Fruit fly (Drosophila melanogaster) whole organism, embryonic: ENCODE data around the gene GCS2alpha.

ENCODE experiments used
- Ada2b ChIP-seq: fragments of 200-800 bp; sonication (Bioruptor generic); IDR thresholded peaks from 2 replicates; pipeline ENCODE4 v1.3.6; 2022; ENCODE audit warnings: missing biosample characterization, missing genetic modification characterization
- BEAF-32 ChIP-seq: fragments of 200-800 bp; sonication (Bioruptor generic); optimal IDR thresholded peaks from 3 replicates; lab custom pipeline; 2017; ENCODE audit warnings: missing biosample characterization, missing genetic modification characterization, mild to moderate bottlenecking, moderate library complexity, missing genetic modification reagents
- CG1024 ChIP-seq: fragments of 200-800 bp; sonication (Bioruptor generic); IDR thresholded peaks from 2 replicates; pipeline ENCODE4 v1.3.6; 2022; ENCODE audit warnings: missing biosample characterization, missing genetic modification characterization
- CG12299 ChIP-seq: fragments of 200-800 bp; sonication (Bioruptor generic); optimal IDR thresholded peaks from 2 replicates; lab custom pipeline; 2018; ENCODE audit warnings: missing biosample characterization, mild to moderate bottlenecking, missing genetic modification characterization
- CG12391 ChIP-seq: fragments of 200-800 bp; sonication (Bioruptor generic); optimal IDR thresholded peaks from 3 replicates; lab custom pipeline; 2018; ENCODE audit warnings: missing biosample characterization, mild to moderate bottlenecking, missing genetic modification characterization, moderate library complexity
- CG12769 ChIP-seq: fragments of 200-800 bp; sonication (Bioruptor generic); optimal IDR thresholded peaks from 2 replicates; lab custom pipeline; 2019; ENCODE audit warnings: missing biosample characterization, mild to moderate bottlenecking, missing genetic modification characterization, moderate library complexity
- CG14860 ChIP-seq: fragments of 200-800 bp; sonication (Bioruptor generic); IDR thresholded peaks from 3 replicates; pipeline ENCODE4 v1.3.6; 2022; ENCODE audit warnings: missing biosample characterization, missing genetic modification characterization; ENCODE audit not compliant: partially characterized antibody
- CG1603 ChIP-seq: fragments of 200-800 bp; sonication (Bioruptor generic); optimal IDR thresholded peaks from 2 replicates; lab custom pipeline; 2019; ENCODE audit warnings: missing biosample characterization, mild to moderate bottlenecking, missing genetic modification characterization, moderate library complexity
- CG1647 ChIP-seq: fragments of 200-800 bp; sonication (Bioruptor generic); optimal IDR thresholded peaks from 3 replicates; lab custom pipeline; 2016; ENCODE audit warnings: missing biosample characterization, missing genetic modification characterization
- CG16813 ChIP-seq: fragments of 200-800 bp; sonication (Bioruptor generic); IDR thresholded peaks from 3 replicates; pipeline ENCODE4 v1.3.6; 2022; ENCODE audit warnings: missing biosample characterization, missing genetic modification characterization; ENCODE audit not compliant: partially characterized antibody
- CG17361 ChIP-seq: fragments of 200-800 bp; sonication (Bioruptor generic); IDR thresholded peaks from 3 replicates; pipeline ENCODE4 v1.3.6; 2022; ENCODE audit warnings: missing biosample characterization, missing genetic modification characterization
- CG17612 ChIP-seq: fragments of 200-800 bp; sonication (Bioruptor generic); IDR thresholded peaks from 2 replicates; pipeline ENCODE4 v1.3.6; 2022; ENCODE audit warnings: missing biosample characterization, missing genetic modification characterization
- CG17802 ChIP-seq: fragments of 200-800 bp; sonication (Bioruptor generic); optimal IDR thresholded peaks from 2 replicates; lab custom pipeline; 2018; ENCODE audit warnings: missing biosample characterization, mild to moderate bottlenecking, missing genetic modification characterization, moderate library complexity
- CG2678 ChIP-seq: fragments of 200-800 bp; sonication (Bioruptor generic); optimal IDR thresholded peaks from 3 replicates; lab custom pipeline; 2019; ENCODE audit warnings: missing biosample characterization, mild to moderate bottlenecking, missing genetic modification characterization, moderate library complexity
- CG31441 ChIP-seq: fragments of 200-800 bp; sonication (Bioruptor generic); IDR thresholded peaks from 2 replicates; pipeline ENCODE4 v1.3.6; 2022; ENCODE audit warnings: missing biosample characterization, missing genetic modification characterization
- CG3281 ChIP-seq: fragments of 200-800 bp; sonication (Bioruptor generic); optimal IDR thresholded peaks from 3 replicates; lab custom pipeline; 2017; ENCODE audit warnings: missing biosample characterization, mild to moderate bottlenecking, missing genetic modification characterization
- CG4282 ChIP-seq: fragments of 200-800 bp; sonication (Bioruptor generic); optimal IDR thresholded peaks from 2 replicates; lab custom pipeline; 2016; ENCODE audit warnings: missing biosample characterization, missing genetic modification characterization
- CG7357 ChIP-seq: fragments of 200-800 bp; sonication (Bioruptor generic); IDR thresholded peaks from 3 replicates; pipeline ENCODE4 v1.3.6; 2022; ENCODE audit warnings: missing biosample characterization, missing genetic modification characterization
- CG7556 ChIP-seq: fragments of 200-800 bp; sonication (Bioruptor generic); optimal IDR thresholded peaks from 2 replicates; lab custom pipeline; 2017; ENCODE audit warnings: missing biosample characterization, mild to moderate bottlenecking, missing genetic modification characterization
- CG8944 ChIP-seq: fragments of 200-800 bp; sonication (Bioruptor generic); optimal IDR thresholded peaks from 3 replicates; lab custom pipeline; 2016; ENCODE audit warnings: missing biosample characterization, missing genetic modification characterization
- CG9817 ChIP-seq: fragments of 200-800 bp; sonication (Bioruptor generic); optimal IDR thresholded peaks from 2 replicates; lab custom pipeline; 2018; ENCODE audit warnings: missing biosample characterization, mild to moderate bottlenecking, missing genetic modification characterization, moderate library complexity
- Camta ChIP-seq: fragments of 200-800 bp; sonication (Bioruptor generic); optimal IDR thresholded peaks from 2 replicates; lab custom pipeline; 2016; ENCODE audit warnings: missing biosample characterization, missing genetic modification characterization
- Chrac-16 ChIP-seq: fragments of 200-800 bp; sonication (Bioruptor generic); optimal IDR thresholded peaks from 3 replicates; lab custom pipeline; 2016; ENCODE audit warnings: missing biosample characterization, missing genetic modification characterization
- Dref ChIP-seq: fragments of 200-800 bp; sonication (Bioruptor generic); IDR thresholded peaks from 2 replicates; pipeline ENCODE4 v1.3.6; 2022; ENCODE audit warnings: missing biosample characterization, missing genetic modification characterization
- Eip74EF ChIP-seq, 2 experiments: fragments of 200-800 bp in 1 of 2; fragments of >200 bp in 1 of 2; sonication (Bioruptor generic) in 1 of 2; optimal IDR thresholded peaks; 2 replicates each; lab custom pipeline; 2017 to 2019; ENCODE audit warnings: missing biosample characterization in 2 of 2, missing genetic modification characterization in 2 of 2, mild to moderate bottlenecking in 1 of 2, moderate library complexity in 1 of 2
- Nf-YA ChIP-seq: fragments of 200-800 bp; sonication (Bioruptor generic); IDR thresholded peaks from 2 replicates; pipeline ENCODE4 v1.3.6; 2022; ENCODE audit warnings: missing biosample characterization, missing genetic modification characterization
- Opbp ChIP-seq: fragments of 200-800 bp; sonication (Bioruptor generic); IDR thresholded peaks from 3 replicates; pipeline ENCODE4 v1.3.6; 2022; ENCODE audit warnings: missing biosample characterization, missing genetic modification characterization; ENCODE audit not compliant: partially characterized antibody
- PHDP ChIP-seq: fragments of 200-800 bp; sonication (Bioruptor generic); optimal IDR thresholded peaks from 3 replicates; lab custom pipeline; 2018; ENCODE audit warnings: missing biosample characterization, mild to moderate bottlenecking, missing genetic modification characterization, moderate library complexity
- Sox102F ChIP-seq: fragments of 200-800 bp; sonication (Bioruptor generic); optimal IDR thresholded peaks from 2 replicates; lab custom pipeline; 2018; ENCODE audit warnings: missing biosample characterization, mild to moderate bottlenecking, missing genetic modification characterization, moderate library complexity
- Sry-δ ChIP-seq: fragments of 200-800 bp; sonication (Bioruptor generic); optimal IDR thresholded peaks from 2 replicates; lab custom pipeline; 2016; ENCODE audit warnings: missing biosample characterization, missing genetic modification characterization
- abd-A ChIP-seq: fragments of 200-800 bp; sonication (Bioruptor generic); optimal IDR thresholded peaks from 3 replicates; lab custom pipeline; 2019; ENCODE audit warnings: missing biosample characterization, mild to moderate bottlenecking, missing genetic modification characterization, moderate library complexity
- bsh ChIP-seq, 2 experiments: fragments of 200-800 bp; sonication (Bioruptor generic); optimal IDR thresholded peaks; 2 replicates each; lab custom pipeline; 2017 to 2018; ENCODE audit warnings: mild to moderate bottlenecking in 2 of 2, missing biosample characterization in 2 of 2, missing genetic modification characterization in 2 of 2, moderate library complexity in 1 of 2
- btn ChIP-seq: fragments of 200-800 bp; sonication (Bioruptor generic); optimal IDR thresholded peaks from 2 replicates; lab custom pipeline; 2016; ENCODE audit warnings: missing biosample characterization, missing genetic modification characterization
- grn ChIP-seq: fragments of 200-800 bp; sonication (Bioruptor generic); optimal IDR thresholded peaks from 3 replicates; lab custom pipeline; 2017; ENCODE audit warnings: missing biosample characterization, missing genetic modification characterization
- ham ChIP-seq: fragments of 200-800 bp; sonication (Bioruptor generic); IDR thresholded peaks from 2 replicates; pipeline ENCODE4 v1.3.6; 2022; ENCODE audit warnings: missing biosample characterization, missing genetic modification characterization
- knrl ChIP-seq: fragments of 200-800 bp; sonication (Bioruptor generic); IDR thresholded peaks from 3 replicates; pipeline ENCODE4 v1.3.6; 2022; ENCODE audit warnings: missing biosample characterization, missing genetic modification characterization; ENCODE audit not compliant: partially characterized antibody
- lola ChIP-seq, 3 experiments: fragments of >200 bp in 2 of 3; fragments of 200-800 bp in 1 of 3; sonication (Bioruptor generic) in 1 of 3; optimal IDR thresholded peaks; 2 replicates each; lab custom pipeline; 2017 to 2019; ENCODE audit warnings: missing biosample characterization in 3 of 3, missing genetic modification characterization in 3 of 3, mild to moderate bottlenecking in 1 of 3, moderate library complexity in 1 of 3
- lov ChIP-seq, 2 experiments: fragments of 200-800 bp in 1 of 2; fragments of >200 bp in 1 of 2; sonication (Bioruptor generic) in 1 of 2; IDR thresholded peaks in 1 of 2; optimal IDR thresholded peaks in 1 of 2; 2 replicates in 1 of 2; 3 replicates in 1 of 2; pipeline versions ENCODE4 v1.3.6 to Lab custom; 2017 to 2022; ENCODE audit warnings: missing biosample characterization in 1 of 2, missing genetic modification characterization in 1 of 2
- luna ChIP-seq: fragments of 200-800 bp; sonication (Bioruptor generic); optimal IDR thresholded peaks from 2 replicates; lab custom pipeline; 2016; ENCODE audit warnings: missing biosample characterization, missing genetic modification characterization
- nmo ChIP-seq: fragments of 200-800 bp; sonication (Bioruptor generic); optimal IDR thresholded peaks from 2 replicates; lab custom pipeline; 2018; ENCODE audit warnings: missing biosample characterization, mild to moderate bottlenecking, missing genetic modification characterization, moderate library complexity
- phol ChIP-seq: fragments of 200-800 bp; sonication (Bioruptor generic); optimal IDR thresholded peaks from 3 replicates; lab custom pipeline; 2018; ENCODE audit warnings: missing biosample characterization, mild to moderate bottlenecking, missing genetic modification characterization, moderate library complexity
- prd ChIP-seq, 3 experiments: fragments of >200 bp in 2 of 3; fragments of 200-800 bp in 1 of 3; sonication (Bioruptor generic) in 1 of 3; optimal IDR thresholded peaks in 2 of 3; IDR thresholded peaks in 1 of 3; 2 replicates in 2 of 3; 3 replicates in 1 of 3; pipeline versions ENCODE4 v1.3.6 to Lab custom; 2017 to 2022; ENCODE audit warnings: missing biosample characterization in 1 of 3, missing genetic modification characterization in 1 of 3
- row ChIP-seq: fragments of 200-800 bp; sonication (Bioruptor generic); IDR thresholded peaks from 3 replicates; pipeline ENCODE4 v1.3.6; 2022; ENCODE audit warnings: missing biosample characterization, missing genetic modification characterization
- sens ChIP-seq: fragments of 200-800 bp; sonication (Bioruptor generic); peaks from one replicate; lab custom pipeline; 2016; ENCODE audit warnings: missing biosample characterization, missing genetic modification characterization
- slbo ChIP-seq: fragments of 200-800 bp; sonication (Bioruptor generic); IDR thresholded peaks from 2 replicates; pipeline ENCODE4 v1.3.6; 2022; ENCODE audit warnings: missing biosample characterization, missing genetic modification characterization
- zfh2 ChIP-seq: fragments of 200-800 bp; sonication (Bioruptor generic); optimal IDR thresholded peaks from 2 replicates; lab custom pipeline; 2016; ENCODE audit warnings: missing biosample characterization, missing genetic modification characterization

GCS2alpha gene

DNA sequence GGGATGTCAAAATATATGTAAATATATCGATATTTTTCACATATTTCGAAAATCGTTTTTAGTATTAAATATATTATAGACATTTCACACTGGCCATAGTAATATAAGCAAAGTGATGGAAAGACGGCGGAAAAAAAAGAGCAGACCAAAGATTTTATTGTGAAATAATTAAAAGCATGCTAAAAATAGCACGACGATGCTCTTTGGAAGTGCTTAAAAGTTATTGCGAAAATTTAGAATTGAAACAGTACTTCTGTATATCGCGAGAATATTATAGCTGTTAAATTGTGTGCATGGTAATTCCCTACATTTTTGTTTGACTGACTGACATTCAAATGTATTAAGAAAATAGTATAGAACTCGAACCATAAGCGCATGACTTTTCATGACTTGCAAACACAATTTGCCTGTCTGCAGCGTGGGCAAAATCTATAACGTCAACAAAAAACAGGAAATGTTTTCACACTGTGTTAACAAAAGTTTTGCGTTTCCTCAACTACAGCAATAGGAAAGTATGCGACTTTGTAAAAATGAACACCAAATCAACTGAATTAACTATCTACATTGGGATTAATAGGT, 25.2 kb upstream of the GCS2alpha start (continued):
- peak in 1 of 2 experiments; percentile 64 for TF ChIP-seq Eip74EF (GFP tag; optimal IDR thresholded peaks at IDR 0.05; lab: Kevin White, UChicago)
- TF ChIP-seq sens (GFP tag; lab: Kevin White, UChicago) = peak; percentile 56
- peak; percentile 44; the same call in 1 of the 3 replicates for TF ChIP-seq CG17361 (GFP tag; lab: Robert Waterston, UW)
- peak; percentile 48 for TF ChIP-seq Sry-δ (GFP tag; lab: Kevin White, UChicago)
- TF ChIP-seq CG2678 = peak; percentile 7
- no peak for TF ChIP-seq CG12391 (tag; lab: Kevin White, UChicago)
- peak; percentile 46; the same call in 2 of the 3 replicates for TF ChIP-seq CG16813 (GFP tag; lab: Robert Waterston, UW)
- TF ChIP-seq lola (GFP tag; optimal IDR thresholded peaks at IDR 0.05; lab: Kevin White, UChicago) = peak in 1 of 3 experiments; percentile 72
- peak; percentile 7 for TF ChIP-seq CG1603 (tag; lab: Kevin White, UChicago)
- no peak for TF ChIP-seq zfh2
- TF ChIP-seq prd (optimal IDR thresholded peaks at IDR 0.05; lab: Kevin White, UChicago) = no peak
- no peak for TF ChIP-seq prd (GFP tag; IDR thresholded peaks at IDR 0.05; lab: Robert Waterston, UW)
- no peak for TF ChIP-seq Sox102F (GFP tag; lab: Kevin White, UChicago)
- peak; percentile 9 for TF ChIP-seq nmo
- TF ChIP-seq CG7556 (GFP tag; lab: Kevin White, UChicago) = no peak
- TF ChIP-seq BEAF-32 (GFP tag; lab: Kevin White, UChicago) = peak; percentile 66
- TF ChIP-seq Dref (GFP tag; lab: Robert Waterston, UW) = peak; percentile 54; the same call in 1 of the 2 replicates
- TF ChIP-seq phol (tag; lab: Kevin White, UChicago) = peak; percentile 18
- peak; percentile 33 for TF ChIP-seq CG9817
- no peak for TF ChIP-seq slbo (GFP tag; lab: Robert Waterston, UW)
- peak; percentile 77 for TF ChIP-seq CG7357
- no peak for TF ChIP-seq luna (GFP tag; lab: Kevin White, UChicago)
- peak; percentile 64; the same call in 2 of the 3 replicates for TF ChIP-seq row (GFP tag; lab: Robert Waterston, UW)
- TF ChIP-seq Opbp (GFP tag; lab: Robert Waterston, UW) = no peak
- peak; percentile 70 for TF ChIP-seq CG1024
- TF ChIP-seq CG17802 (tag; lab: Kevin White, UChicago) = peak; percentile 76

DNA sequence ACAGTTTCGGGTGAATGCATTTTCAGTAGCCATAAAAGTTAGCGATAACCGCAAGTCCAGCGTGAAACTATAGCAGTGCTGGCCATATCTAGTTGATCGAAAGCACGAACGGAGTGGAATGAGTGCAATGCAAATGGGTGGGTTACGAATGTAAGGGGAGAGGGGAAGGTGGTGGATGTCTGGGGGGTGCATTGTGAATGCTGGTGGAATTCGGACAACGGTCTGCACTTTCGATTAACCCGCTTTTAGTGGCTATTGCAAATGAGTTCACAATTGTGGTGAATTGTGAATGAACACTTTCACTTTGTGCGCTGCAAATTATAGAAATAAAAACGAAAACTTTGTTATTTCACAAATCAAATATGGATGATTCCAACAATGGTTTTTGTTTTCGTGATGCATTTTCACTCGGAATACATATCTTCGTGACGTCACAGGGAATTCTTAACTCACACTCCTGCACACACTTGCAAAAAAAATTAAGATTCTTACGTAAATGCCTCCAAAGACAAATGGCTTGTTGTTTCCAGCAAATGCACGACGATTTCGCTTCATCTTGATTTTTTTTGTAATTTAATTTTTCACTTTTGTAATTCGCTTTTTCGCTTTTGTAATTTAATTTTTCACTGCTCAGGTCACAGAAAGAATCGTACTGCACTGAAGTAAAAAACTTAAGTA, 24.6 kb upstream of the GCS2alpha start, which contains the start of gene DIP1:
Gene DIP1, minus strand, starts transcription at position 667 of the 678 bp plus-strand sequence.
- no peak for TF ChIP-seq CG12299 (tag; lab: Kevin White, UChicago)
- TF ChIP-seq CG1647 (GFP tag; lab: Kevin White, UChicago) = no peak
- no peak for TF ChIP-seq CG4282 (GFP tag; lab: Kevin White, UChicago)
- no peak for TF ChIP-seq grn (GFP tag; lab: Kevin White, UChicago)
- TF ChIP-seq CG3281 (GFP tag; lab: Kevin White, UChicago) = peak; percentile 21
- TF ChIP-seq Ada2b = peak; percentile 27; the same call in 1 of the 2 replicates
- TF ChIP-seq Nf-YA (GFP tag; lab: Robert Waterston, UW) = no peak
- no peak for TF ChIP-seq btn (GFP tag; lab: Kevin White, UChicago)
- peak; percentile 56 to 59 for TF ChIP-seq bsh (GFP tag; optimal IDR thresholded peaks at IDR 0.05; lab: Kevin White, UChicago)
- TF ChIP-seq CG12769 (tag; lab: Kevin White, UChicago) = peak; percentile 15
- peak; percentile 3 for TF ChIP-seq CG1603 (tag; lab: Kevin White, UChicago)
- TF ChIP-seq abd-A (tag; lab: Kevin White, UChicago) = no peak
- no peak for TF ChIP-seq CG14860
- TF ChIP-seq Chrac-16 (GFP tag; lab: Kevin White, UChicago) = no peak
- TF ChIP-seq CG8944 = no peak
- TF ChIP-seq CG16813 (GFP tag; lab: Robert Waterston, UW) = no peak
- no peak for TF ChIP-seq knrl
- peak; percentile 42 for TF ChIP-seq PHDP (tag; lab: Kevin White, UChicago)
- peak; percentile 34; the same call in 1 of the 2 replicates for TF ChIP-seq CG31441
- TF ChIP-seq ham (GFP tag; lab: Robert Waterston, UW) = no peak
- TF ChIP-seq Sox102F (GFP tag; lab: Kevin White, UChicago) = peak; percentile 43
- TF ChIP-seq Camta = no peak
- TF ChIP-seq CG17612 = no peak
- no peak for TF ChIP-seq lov (optimal IDR thresholded peaks at IDR 0.05; lab: Kevin White, UChicago)
- no peak for TF ChIP-seq lov (GFP tag; IDR thresholded peaks at IDR 0.05; lab: Robert Waterston, UW)
